Fruit fly (Drosophila melanogaster) whole organism, embryonic: ENCODE data around the gene Agpat3.
A peak's percentile ranks its signal among the peaks of the same experiment; 100 is the strongest.

Source experiments
- CG11085 ChIP-seq: fragments of 200-800 bp; sonication (Bioruptor generic); IDR thresholded peaks from 2 replicates; pipeline ENCODE4 v1.3.6; 2022; ENCODE audit warnings: missing biosample characterization, missing genetic modification characterization
- CG12769 ChIP-seq: fragments of 200-800 bp; sonication (Bioruptor generic); optimal IDR thresholded peaks from 2 replicates; lab custom pipeline; 2019; ENCODE audit warnings: missing biosample characterization, mild to moderate bottlenecking, missing genetic modification characterization, moderate library complexity
- CG13123 ChIP-seq: fragments of 200-800 bp; sonication (Bioruptor generic); optimal IDR thresholded peaks from 2 replicates; lab custom pipeline; 2016; ENCODE audit warnings: missing biosample characterization, missing genetic modification characterization
- CG14441 ChIP-seq: fragments of 200-800 bp; sonication (Bioruptor generic); IDR thresholded peaks from 2 replicates; pipeline ENCODE4 v1.3.6; 2022; ENCODE audit warnings: missing biosample characterization, missing genetic modification characterization
- CG14965 ChIP-seq: fragments of 200-800 bp; sonication (Bioruptor generic); optimal IDR thresholded peaks from 2 replicates; lab custom pipeline; 2016; ENCODE audit warnings: missing biosample characterization, missing genetic modification characterization, borderline replicate concordance
- CG16863 ChIP-seq: fragments of 200-800 bp; sonication (Bioruptor generic); optimal IDR thresholded peaks from 3 replicates; lab custom pipeline; 2016; ENCODE audit warnings: missing biosample characterization, missing genetic modification characterization
- CG30403 ChIP-seq: fragments of 200-800 bp; sonication (Bioruptor generic); optimal IDR thresholded peaks from 3 replicates; lab custom pipeline; 2016; ENCODE audit warnings: missing biosample characterization, missing genetic modification characterization
- CG32767 ChIP-seq: fragments of 200-800 bp; sonication (Bioruptor generic); IDR thresholded peaks from 2 replicates; pipeline ENCODE4 v1.3.6; 2022; ENCODE audit warnings: missing biosample characterization, missing genetic modification characterization
- CG34422 ChIP-seq: fragments of 200-800 bp; sonication (Bioruptor generic); IDR thresholded peaks from 3 replicates; pipeline ENCODE4 v1.3.6; 2022; ENCODE audit warnings: missing biosample characterization, missing genetic modification characterization
- CG3995 ChIP-seq: fragments of 200-800 bp; sonication (Bioruptor generic); optimal IDR thresholded peaks from 3 replicates; lab custom pipeline; 2016; ENCODE audit warnings: missing biosample characterization, missing genetic modification characterization
- CG4707 ChIP-seq: fragments of 200-800 bp; sonication (Bioruptor generic); optimal IDR thresholded peaks from 2 replicates; lab custom pipeline; 2018; ENCODE audit warnings: missing biosample characterization, mild to moderate bottlenecking, missing genetic modification characterization, moderate library complexity
- CG4820 ChIP-seq: fragments of 200-800 bp; sonication (Bioruptor generic); optimal IDR thresholded peaks from 3 replicates; lab custom pipeline; 2016; ENCODE audit warnings: missing biosample characterization, missing genetic modification characterization
- CG7928 ChIP-seq: fragments of 200-800 bp; sonication (Bioruptor generic); optimal IDR thresholded peaks from 2 replicates; lab custom pipeline; 2017; ENCODE audit warnings: missing biosample characterization, mild to moderate bottlenecking, missing genetic modification characterization
- CG8388 ChIP-seq: fragments of 200-800 bp; sonication (Bioruptor generic); optimal IDR thresholded peaks from 2 replicates; lab custom pipeline; 2019; ENCODE audit warnings: missing biosample characterization, mild to moderate bottlenecking, missing genetic modification characterization, moderate library complexity
- CG9215 ChIP-seq: fragments of 200-800 bp; sonication (Bioruptor generic); IDR thresholded peaks from 2 replicates; pipeline ENCODE4 v1.3.6; 2022; ENCODE audit warnings: missing biosample characterization, missing genetic modification characterization
- CG9727 ChIP-seq: fragments of 200-800 bp; sonication (Bioruptor generic); optimal IDR thresholded peaks from 3 replicates; lab custom pipeline; 2017; ENCODE audit warnings: missing biosample characterization, mild to moderate bottlenecking, missing genetic modification characterization
- CG9797 ChIP-seq: fragments of 200-800 bp; sonication (Bioruptor generic); optimal IDR thresholded peaks from 3 replicates; lab custom pipeline; 2018; ENCODE audit warnings: missing biosample characterization, mild to moderate bottlenecking, missing genetic modification characterization
- Dip2 ChIP-seq: fragments of 200-800 bp; sonication (Bioruptor generic); IDR thresholded peaks from 2 replicates; pipeline ENCODE4 v1.3.6; 2022; ENCODE audit warnings: missing biosample characterization, missing genetic modification characterization
- Dref ChIP-seq: fragments of 200-800 bp; sonication (Bioruptor generic); IDR thresholded peaks from 2 replicates; pipeline ENCODE4 v1.3.6; 2022; ENCODE audit warnings: missing biosample characterization, missing genetic modification characterization
- HLH4C ChIP-seq: fragments of 200-800 bp; sonication (Bioruptor generic); IDR thresholded peaks from 3 replicates; pipeline ENCODE4 v1.3.6; 2022; ENCODE audit warnings: missing biosample characterization, missing genetic modification characterization; ENCODE audit not compliant: partially characterized antibody
- Hey ChIP-seq: fragments of 200-800 bp; sonication (Bioruptor generic); optimal IDR thresholded peaks from 3 replicates; lab custom pipeline; 2018; ENCODE audit warnings: missing biosample characterization, mild to moderate bottlenecking, missing genetic modification characterization
- Hr51 ChIP-seq, 2 experiments: fragments of 200-800 bp; sonication (Bioruptor generic); optimal IDR thresholded peaks; 2 replicates in 1 of 2; 3 replicates in 1 of 2; lab custom pipeline; 2016 to 2018; ENCODE audit warnings: missing biosample characterization in 2 of 2, missing genetic modification characterization in 2 of 2, mild to moderate bottlenecking in 1 of 2, moderate library complexity in 1 of 2
- NC2α ChIP-seq: fragments of 200-800 bp; sonication (Bioruptor generic); optimal IDR thresholded peaks from 2 replicates; lab custom pipeline; 2016; ENCODE audit warnings: missing biosample characterization, missing genetic modification characterization
- NFAT ChIP-seq: fragments of 200-800 bp; sonication (Bioruptor generic); IDR thresholded peaks from 2 replicates; pipeline ENCODE4 v1.3.6; 2022; ENCODE audit warnings: missing biosample characterization, missing genetic modification characterization
- Neu2 ChIP-seq: fragments of 200-800 bp; sonication (Bioruptor generic); optimal IDR thresholded peaks from 3 replicates; lab custom pipeline; 2016; ENCODE audit warnings: missing biosample characterization, missing genetic modification characterization, borderline replicate concordance
- Oli ChIP-seq: fragments of 200-800 bp; sonication (Bioruptor generic); optimal IDR thresholded peaks from 2 replicates; lab custom pipeline; 2018; ENCODE audit warnings: missing biosample characterization, mild to moderate bottlenecking, missing genetic modification characterization, moderate library complexity
- Spps ChIP-seq: fragments of 200-800 bp; sonication (Bioruptor generic); optimal IDR thresholded peaks from 2 replicates; lab custom pipeline; 2018; ENCODE audit warnings: missing biosample characterization, mild to moderate bottlenecking, missing genetic modification characterization
- Tbp ChIP-seq: fragments of >200 bp; optimal IDR thresholded peaks from 2 replicates; lab custom pipeline; 2018; ENCODE audit warnings: missing biosample characterization, missing genetic modification characterization
- amos ChIP-seq: fragments of 200-800 bp; sonication (Bioruptor generic); IDR thresholded peaks from 2 replicates; pipeline ENCODE4 v1.3.6; 2022; ENCODE audit warnings: missing biosample characterization, missing genetic modification characterization; ENCODE audit not compliant: partially characterized antibody
- bbx ChIP-seq: fragments of 200-800 bp; sonication (Bioruptor generic); IDR thresholded peaks from 2 replicates; pipeline ENCODE4 v1.3.6; 2022; ENCODE audit warnings: missing biosample characterization, missing genetic modification characterization; ENCODE audit not compliant: partially characterized antibody
- da ChIP-seq: fragments of 200-800 bp; sonication (Bioruptor generic); optimal IDR thresholded peaks from 2 replicates; lab custom pipeline; 2016; ENCODE audit warnings: missing biosample characterization, missing genetic modification characterization
- fd96Cb ChIP-seq: fragments of 200-800 bp; sonication (Bioruptor generic); optimal IDR thresholded peaks from 2 replicates; lab custom pipeline; 2018; ENCODE audit warnings: missing biosample characterization, mild to moderate bottlenecking, missing genetic modification characterization, moderate library complexity
- fru ChIP-seq: fragments of >200 bp; optimal IDR thresholded peaks from 2 replicates; lab custom pipeline; 2017
- gsb-n ChIP-seq: fragments of 200-800 bp; sonication (Bioruptor generic); optimal IDR thresholded peaks from 3 replicates; lab custom pipeline; 2018; ENCODE audit warnings: missing biosample characterization, mild to moderate bottlenecking, missing genetic modification characterization
- hbn ChIP-seq: fragments of 200-800 bp; sonication (Bioruptor generic); IDR thresholded peaks from 2 replicates; pipeline ENCODE4 v1.3.6; 2022; ENCODE audit warnings: missing biosample characterization, missing genetic modification characterization; ENCODE audit not compliant: partially characterized antibody
- jing ChIP-seq: fragments of 200-800 bp; sonication (Bioruptor generic); optimal IDR thresholded peaks from 2 replicates; lab custom pipeline; 2018; ENCODE audit warnings: missing biosample characterization, mild to moderate bottlenecking, missing genetic modification characterization
- lab ChIP-seq: fragments of 200-800 bp; sonication (Bioruptor generic); optimal IDR thresholded peaks from 3 replicates; lab custom pipeline; 2017; ENCODE audit warnings: missing biosample characterization, missing genetic modification characterization, mild to moderate bottlenecking, moderate library complexity, missing genetic modification reagents
- luna ChIP-seq: fragments of 200-800 bp; sonication (Bioruptor generic); optimal IDR thresholded peaks from 2 replicates; lab custom pipeline; 2016; ENCODE audit warnings: missing biosample characterization, missing genetic modification characterization
- nom ChIP-seq: fragments of 200-800 bp; sonication (Bioruptor generic); optimal IDR thresholded peaks from 2 replicates; lab custom pipeline; 2017; ENCODE audit warnings: missing biosample characterization, missing genetic modification characterization, mild to moderate bottlenecking, moderate library complexity, missing genetic modification reagents
- otp ChIP-seq: fragments of 200-800 bp; sonication (Bioruptor generic); IDR thresholded peaks from 3 replicates; pipeline ENCODE4, ENCODE4 v1.3.6; 2022; ENCODE audit warnings: missing biosample characterization, missing genetic modification characterization
- p53 ChIP-seq: fragments of 200-800 bp; sonication (Bioruptor generic); optimal IDR thresholded peaks from 2 replicates; lab custom pipeline; 2016; ENCODE audit warnings: missing biosample characterization, missing genetic modification characterization
- pan ChIP-seq, 4 experiments: fragments of >200 bp in 3 of 4; fragments of 200-800 bp in 1 of 4; sonication (Bioruptor generic) in 1 of 4; optimal IDR thresholded peaks in 3 of 4; IDR thresholded peaks in 1 of 4; 2 replicates each; pipeline versions ENCODE4 v1.3.6 to Lab custom; 2017 to 2022; ENCODE audit warnings: missing biosample characterization in 2 of 4, missing genetic modification characterization in 2 of 4, mixed read lengths in 1 of 4
- pho ChIP-seq: fragments of 200-800 bp; sonication (Bioruptor generic); optimal IDR thresholded peaks from 2 replicates; lab custom pipeline; 2016; ENCODE audit warnings: missing biosample characterization, missing genetic modification characterization
- pita ChIP-seq: fragments of 200-800 bp; sonication (Bioruptor generic); optimal IDR thresholded peaks from 2 replicates; lab custom pipeline; 2017; ENCODE audit warnings: missing biosample characterization, mild to moderate bottlenecking, missing genetic modification characterization
- run ChIP-seq: fragments of 200-800 bp; sonication (Bioruptor generic); optimal IDR thresholded peaks from 3 replicates; lab custom pipeline; 2018; ENCODE audit warnings: missing biosample characterization, mild to moderate bottlenecking, missing genetic modification characterization
- so ChIP-seq: fragments of 200-800 bp; sonication (Bioruptor generic); IDR thresholded peaks from 3 replicates; pipeline ENCODE4 v1.3.6; 2022; ENCODE audit warnings: missing biosample characterization, missing genetic modification characterization
- stwl ChIP-seq: fragments of 200-800 bp; sonication (Bioruptor generic); optimal IDR thresholded peaks from 3 replicates; lab custom pipeline; 2018; ENCODE audit warnings: missing biosample characterization, mild to moderate bottlenecking, missing genetic modification characterization, moderate library complexity
- tgo ChIP-seq: fragments of 200-800 bp; sonication (Bioruptor generic); IDR thresholded peaks from 3 replicates; pipeline ENCODE4 v1.3.6; 2022; ENCODE audit warnings: missing biosample characterization, missing genetic modification characterization
- unc-4 ChIP-seq: fragments of 200-800 bp; sonication (Bioruptor generic); IDR thresholded peaks from 2 replicates; pipeline ENCODE4 v1.3.6; 2022; ENCODE audit warnings: missing biosample characterization, missing genetic modification characterization; ENCODE audit not compliant: partially characterized antibody

The Agpat3 gene

DNA sequence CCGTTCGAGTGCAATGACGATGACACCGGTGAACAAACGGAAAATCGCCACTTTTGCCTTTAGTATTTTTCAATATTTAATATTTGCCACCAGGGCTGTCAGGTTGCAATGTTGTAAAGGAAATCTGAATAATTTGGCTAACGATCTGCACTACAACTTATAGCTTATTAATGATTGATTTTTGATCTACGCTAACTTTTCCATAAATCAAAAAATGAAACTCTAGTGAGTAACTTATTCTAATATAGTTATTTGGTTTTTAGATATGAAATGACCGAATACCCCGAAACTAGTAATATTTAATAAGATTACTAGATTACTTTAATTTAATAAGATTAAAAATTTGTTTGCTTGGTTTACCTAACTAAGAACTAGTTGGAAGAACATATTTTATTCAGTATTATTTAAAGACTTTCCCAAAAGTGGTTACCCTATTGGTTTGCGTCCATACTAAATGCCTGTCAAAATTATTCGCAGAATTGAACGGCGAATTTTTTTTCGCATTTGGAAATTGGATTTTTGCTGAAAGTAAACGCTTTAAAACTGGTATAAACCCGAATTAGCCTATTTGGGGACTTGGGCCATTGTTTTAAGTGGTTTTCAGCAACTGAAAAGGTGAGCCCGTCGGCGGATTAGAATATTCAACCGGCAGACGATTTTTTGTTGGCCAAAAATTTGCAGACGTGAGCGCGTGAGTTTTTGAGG is at the start of gene Agpat3, which contains the start of gene RAF2 (continued):
- TF ChIP-seq Tbp (GFP tag; lab: Kevin White, UChicago) = no peak
- TF ChIP-seq Hey (tag; lab: Kevin White, UChicago) = no peak
- TF ChIP-seq Neu2 (GFP tag; lab: Kevin White, UChicago) = no peak
- peak; percentile 33 for TF ChIP-seq Oli (tag; lab: Kevin White, UChicago)
- no peak for TF ChIP-seq amos (GFP tag; lab: Robert Waterston, UW)
- TF ChIP-seq CG4707 = no peak
- peak; percentile 11; the same call in 1 of the 2 replicates for TF ChIP-seq Dref (GFP tag; lab: Robert Waterston, UW)
- no peak for TF ChIP-seq nom (GFP tag; lab: Kevin White, UChicago)
- peak; percentile 62; the same call in 1 of the 2 replicates for TF ChIP-seq CG14441 (GFP tag; lab: Robert Waterston, UW)
- TF ChIP-seq so (GFP tag; lab: Robert Waterston, UW) = no peak
- no peak for TF ChIP-seq NC2α (GFP tag; lab: Kevin White, UChicago)
- TF ChIP-seq CG9215 (GFP tag; lab: Robert Waterston, UW) = peak; percentile 62
- no peak for TF ChIP-seq CG3995 (GFP tag; lab: Kevin White, UChicago)
- TF ChIP-seq jing (GFP tag; lab: Kevin White, UChicago) = no peak
- no peak for TF ChIP-seq CG14965
- peak; percentile 17 for TF ChIP-seq CG7928
- peak; percentile 72 for TF ChIP-seq CG9797 (GFP tag; lab: Kevin White, UChicago)
- no peak for TF ChIP-seq HLH4C (GFP tag; lab: Robert Waterston, UW)
- TF ChIP-seq fd96Cb (tag; lab: Kevin White, UChicago) = peak; percentile 52
- TF ChIP-seq pita (GFP tag; lab: Kevin White, UChicago) = peak; percentile 36
- TF ChIP-seq CG4820 = peak; percentile 22
- no peak for TF ChIP-seq otp
- no peak for TF ChIP-seq CG32767 (GFP tag; lab: Robert Waterston, UW)
- TF ChIP-seq hbn (GFP tag; lab: Robert Waterston, UW) = no peak
- TF ChIP-seq da (GFP tag; lab: Kevin White, UChicago) = no peak
- TF ChIP-seq CG16863 = no peak
- no peak for TF ChIP-seq Spps (tag; lab: Kevin White, UChicago)
- TF ChIP-seq p53 = no peak
- peak; percentile 66 for TF ChIP-seq CG30403 (GFP tag; lab: Kevin White, UChicago)
- TF ChIP-seq CG34422 (GFP tag; lab: Robert Waterston, UW) = no peak
- no peak for TF ChIP-seq pho (GFP tag; lab: Kevin White, UChicago)
- TF ChIP-seq CG12769 (tag; lab: Kevin White, UChicago) = no peak
- TF ChIP-seq tgo (GFP tag; lab: Robert Waterston, UW) = no peak; the same call in 2 of the 3 replicates
- no peak for TF ChIP-seq Dip2 (GFP tag; lab: Robert Waterston, UW)
- no peak for TF ChIP-seq CG11085 (GFP tag; lab: Robert Waterston, UW)
- peak; percentile 10 for TF ChIP-seq gsb-n (tag; lab: Kevin White, UChicago)
- TF ChIP-seq CG8388 (GFP tag; lab: Kevin White, UChicago) = peak; percentile 21
- no peak for TF ChIP-seq run
- no peak for TF ChIP-seq luna (GFP tag; lab: Kevin White, UChicago)
- TF ChIP-seq stwl = peak; percentile 24
- TF ChIP-seq Hr51 (GFP tag; optimal IDR thresholded peaks at IDR 0.05; lab: Kevin White, UChicago) = peak; percentile 5 to 49
- TF ChIP-seq bbx (GFP tag; lab: Robert Waterston, UW) = no peak
- TF ChIP-seq CG9727 (GFP tag; lab: Kevin White, UChicago) = peak; percentile 41
- TF ChIP-seq lab (GFP tag; lab: Kevin White, UChicago) = no peak
- TF ChIP-seq pan (optimal IDR thresholded peaks at IDR 0.05; lab: Kevin White, UChicago) = no peak
- peak in 1 of 2 experiments; percentile 5 for TF ChIP-seq pan (GFP tag; optimal IDR thresholded peaks at IDR 0.05 in 1 of 2, IDR thresholded peaks at IDR 0.05 in 1 of 2)
- TF ChIP-seq CG13123 (GFP tag; lab: Kevin White, UChicago) = no peak
- 0 out of 2 replicates have a peak, but pooled peaks have one; percentile 12 for TF ChIP-seq NFAT (GFP tag; lab: Robert Waterston, UW)
- TF ChIP-seq fru (lab: Kevin White, UChicago) = no peak
- no peak for TF ChIP-seq unc-4 (GFP tag; lab: Robert Waterston, UW)
